Fruit fly (Drosophila melanogaster) whole organism, embryonic: Measurements from ENCODE around the gene CG12182.

Source experiments
- Abd-B ChIP-seq: fragments of 200-800 bp; sonication (Bioruptor generic); optimal IDR thresholded peaks from 2 replicates; lab custom pipeline; 2018; ENCODE audit warnings: missing biosample characterization, mild to moderate bottlenecking, missing genetic modification characterization, moderate library complexity
- Aef1 ChIP-seq: fragments of 200-800 bp; sonication (Bioruptor generic); IDR thresholded peaks from 3 replicates; pipeline ENCODE4 v1.3.6; 2022; ENCODE audit warnings: missing biosample characterization, missing genetic modification characterization
- Atf-2 ChIP-seq: fragments of 200-800 bp; sonication (Bioruptor generic); optimal IDR thresholded peaks from 2 replicates; lab custom pipeline; 2016; ENCODE audit warnings: missing biosample characterization, missing genetic modification characterization
- Atf3 ChIP-seq: fragments of 200-800 bp; sonication (Bioruptor generic); optimal IDR thresholded peaks from 3 replicates; lab custom pipeline; 2016; ENCODE audit warnings: missing biosample characterization, missing genetic modification characterization
- CG1233 ChIP-seq: fragments of 200-800 bp; sonication (Bioruptor generic); optimal IDR thresholded peaks from 4 replicates; lab custom pipeline; 2018; ENCODE audit warnings: missing biosample characterization, mild to moderate bottlenecking, missing genetic modification characterization
- CG1529 ChIP-seq: fragments of 200-800 bp; sonication (Bioruptor generic); optimal IDR thresholded peaks from 3 replicates; lab custom pipeline; 2018; ENCODE audit warnings: missing biosample characterization, missing genetic modification characterization
- CG16863 ChIP-seq: fragments of 200-800 bp; sonication (Bioruptor generic); optimal IDR thresholded peaks from 3 replicates; lab custom pipeline; 2016; ENCODE audit warnings: missing biosample characterization, missing genetic modification characterization
- CG17359 ChIP-seq: fragments of 200-800 bp; sonication (Bioruptor generic); optimal IDR thresholded peaks from 3 replicates; lab custom pipeline; 2018; ENCODE audit warnings: missing biosample characterization, mild to moderate bottlenecking, missing genetic modification characterization, moderate library complexity
- CG17385 ChIP-seq: fragments of 200-800 bp; sonication (Bioruptor generic); optimal IDR thresholded peaks from 3 replicates; lab custom pipeline; 2018; ENCODE audit warnings: missing biosample characterization, mild to moderate bottlenecking, missing genetic modification characterization
- CG17802 ChIP-seq: fragments of 200-800 bp; sonication (Bioruptor generic); optimal IDR thresholded peaks from 2 replicates; lab custom pipeline; 2018; ENCODE audit warnings: missing biosample characterization, mild to moderate bottlenecking, missing genetic modification characterization, moderate library complexity
- CG1832 ChIP-seq: fragments of 200-800 bp; sonication (Bioruptor generic); optimal IDR thresholded peaks from 2 replicates; lab custom pipeline; 2017; ENCODE audit warnings: missing biosample characterization, mild to moderate bottlenecking, missing genetic modification characterization, inconsistent platforms
- CG2120 ChIP-seq: fragments of 200-800 bp; sonication (Bioruptor generic); optimal IDR thresholded peaks from 3 replicates; lab custom pipeline; 2016; ENCODE audit warnings: missing biosample characterization, missing genetic modification characterization
- CG2712 ChIP-seq: fragments of 200-800 bp; optimal IDR thresholded peaks from 3 replicates; lab custom pipeline; 2019; ENCODE audit warnings: missing biosample characterization, mild to moderate bottlenecking, missing genetic modification characterization, moderate library complexity
- CG3065 ChIP-seq: fragments of 200-800 bp; sonication (Bioruptor generic); optimal IDR thresholded peaks from 2 replicates; lab custom pipeline; 2016; ENCODE audit warnings: missing biosample characterization, missing genetic modification characterization
- CG3726 ChIP-seq: fragments of 200-800 bp; sonication (Bioruptor generic); IDR thresholded peaks from 3 replicates; pipeline ENCODE4, ENCODE4 v1.3.6; 2022; ENCODE audit warnings: missing biosample characterization, missing genetic modification characterization
- CG43689 ChIP-seq: fragments of 200-800 bp; sonication (Bioruptor generic); IDR thresholded peaks from 2 replicates; pipeline ENCODE4 v1.3.6; 2022; ENCODE audit warnings: missing biosample characterization, missing genetic modification characterization
- CG4707 ChIP-seq: fragments of 200-800 bp; sonication (Bioruptor generic); optimal IDR thresholded peaks from 2 replicates; lab custom pipeline; 2018; ENCODE audit warnings: missing biosample characterization, mild to moderate bottlenecking, missing genetic modification characterization, moderate library complexity
- CG7556 ChIP-seq: fragments of 200-800 bp; sonication (Bioruptor generic); optimal IDR thresholded peaks from 2 replicates; lab custom pipeline; 2017; ENCODE audit warnings: missing biosample characterization, mild to moderate bottlenecking, missing genetic modification characterization
- CG7745 ChIP-seq: fragments of 200-800 bp; sonication (Bioruptor generic); optimal IDR thresholded peaks from 2 replicates; lab custom pipeline; 2018; ENCODE audit warnings: missing biosample characterization, mild to moderate bottlenecking, missing genetic modification characterization, moderate library complexity
- CG7987 ChIP-seq: fragments of 200-800 bp; sonication (Bioruptor generic); optimal IDR thresholded peaks from 2 replicates; lab custom pipeline; 2018; ENCODE audit warnings: missing biosample characterization, mild to moderate bottlenecking, missing genetic modification characterization, moderate library complexity
- E2f1 ChIP-seq: fragments of 200-800 bp; sonication (Bioruptor generic); IDR thresholded peaks from 2 replicates; pipeline ENCODE4 v1.3.6; 2022; ENCODE audit warnings: missing biosample characterization, missing genetic modification characterization
- H15 ChIP-seq: fragments of 200-800 bp; sonication (Bioruptor generic); IDR thresholded peaks from 3 replicates; pipeline ENCODE4 v1.3.6; 2022; ENCODE audit warnings: missing biosample characterization, missing genetic modification characterization
- Nf-YC ChIP-seq: fragments of 200-800 bp; optimal IDR thresholded peaks from 3 replicates; lab custom pipeline; 2019; ENCODE audit warnings: missing biosample characterization, mild to moderate bottlenecking, missing genetic modification characterization, moderate library complexity
- NfI ChIP-seq: fragments of 200-800 bp; sonication (Bioruptor generic); optimal IDR thresholded peaks from 3 replicates; lab custom pipeline; 2018; ENCODE audit warnings: missing biosample characterization, mild to moderate bottlenecking, missing genetic modification characterization, moderate library complexity
- Sox102F ChIP-seq: fragments of 200-800 bp; sonication (Bioruptor generic); optimal IDR thresholded peaks from 2 replicates; lab custom pipeline; 2018; ENCODE audit warnings: missing biosample characterization, mild to moderate bottlenecking, missing genetic modification characterization, moderate library complexity
- Spps ChIP-seq: fragments of 200-800 bp; sonication (Bioruptor generic); optimal IDR thresholded peaks from 2 replicates; lab custom pipeline; 2018; ENCODE audit warnings: missing biosample characterization, mild to moderate bottlenecking, missing genetic modification characterization
- Xrp1 ChIP-seq: fragments of 200-800 bp; sonication (Bioruptor generic); IDR thresholded peaks from 2 replicates; pipeline ENCODE4 v1.3.6; 2022; ENCODE audit warnings: missing biosample characterization, missing genetic modification characterization
- ab ChIP-seq: fragments of 200-800 bp; sonication (Bioruptor generic); optimal IDR thresholded peaks from 2 replicates; lab custom pipeline; 2016; ENCODE audit warnings: missing biosample characterization, missing genetic modification characterization
- al ChIP-seq: fragments of 200-800 bp; sonication (Bioruptor generic); IDR thresholded peaks from 2 replicates; pipeline ENCODE4 v1.3.6; 2022; ENCODE audit warnings: missing biosample characterization, missing genetic modification characterization
- chm ChIP-seq: fragments of 200-800 bp; sonication (Bioruptor generic); IDR thresholded peaks from 2 replicates; pipeline ENCODE4 v1.3.6; 2022; ENCODE audit warnings: missing biosample characterization, missing genetic modification characterization
- da ChIP-seq: fragments of 200-800 bp; sonication (Bioruptor generic); optimal IDR thresholded peaks from 2 replicates; lab custom pipeline; 2016; ENCODE audit warnings: missing biosample characterization, missing genetic modification characterization
- danr ChIP-seq: fragments of 200-800 bp; sonication (Bioruptor generic); IDR thresholded peaks from 2 replicates; pipeline ENCODE4 v1.3.6; 2022; ENCODE audit warnings: missing biosample characterization, missing genetic modification characterization
- dm ChIP-seq: fragments of 200-800 bp; sonication (Bioruptor generic); optimal IDR thresholded peaks from 3 replicates; lab custom pipeline; 2016; ENCODE audit warnings: missing biosample characterization, missing genetic modification characterization
- fd96Cb ChIP-seq: fragments of 200-800 bp; sonication (Bioruptor generic); optimal IDR thresholded peaks from 2 replicates; lab custom pipeline; 2018; ENCODE audit warnings: missing biosample characterization, mild to moderate bottlenecking, missing genetic modification characterization, moderate library complexity
- hth ChIP-seq: fragments of >200 bp; optimal IDR thresholded peaks from 2 replicates; lab custom pipeline; 2017; ENCODE audit warnings: inconsistent platforms
- jigr1 ChIP-seq: fragments of 200-800 bp; sonication (Bioruptor generic); IDR thresholded peaks from 3 replicates; pipeline ENCODE4 v1.3.6; 2022; ENCODE audit warnings: missing biosample characterization, missing genetic modification characterization
- klu ChIP-seq: fragments of 200-800 bp; sonication (Bioruptor generic); IDR thresholded peaks from 2 replicates; pipeline ENCODE4 v1.3.6; 2022; ENCODE audit warnings: missing biosample characterization, missing genetic modification characterization
- lov ChIP-seq, 2 experiments: fragments of 200-800 bp in 1 of 2; fragments of >200 bp in 1 of 2; sonication (Bioruptor generic) in 1 of 2; IDR thresholded peaks in 1 of 2; optimal IDR thresholded peaks in 1 of 2; 2 replicates in 1 of 2; 3 replicates in 1 of 2; pipeline versions ENCODE4 v1.3.6 to Lab custom; 2017 to 2022; ENCODE audit warnings: missing biosample characterization in 1 of 2, missing genetic modification characterization in 1 of 2
- p53 ChIP-seq: fragments of 200-800 bp; sonication (Bioruptor generic); optimal IDR thresholded peaks from 2 replicates; lab custom pipeline; 2016; ENCODE audit warnings: missing biosample characterization, missing genetic modification characterization
- pros ChIP-seq: fragments of 200-800 bp; sonication (Bioruptor generic); optimal IDR thresholded peaks from 3 replicates; lab custom pipeline; 2019; ENCODE audit warnings: missing biosample characterization, mild to moderate bottlenecking, missing genetic modification characterization, moderate library complexity
- sc ChIP-seq, 3 experiments: fragments of >200 bp in 2 of 3; fragments of 200-800 bp in 1 of 3; sonication (Bioruptor generic) in 1 of 3; optimal IDR thresholded peaks; 2 replicates in 2 of 3; 3 replicates in 1 of 3; lab custom pipeline; 2017; ENCODE audit warnings: mild to moderate bottlenecking in 1 of 3, missing biosample characterization in 1 of 3, missing genetic modification characterization in 1 of 3, missing genetic modification reagents in 1 of 3
- sisA ChIP-seq: fragments of 200-800 bp; sonication (Bioruptor generic); IDR thresholded peaks from 2 replicates; pipeline ENCODE4 v1.3.6; 2022; ENCODE audit warnings: missing biosample characterization, missing genetic modification characterization
- slou ChIP-seq: fragments of 200-800 bp; sonication (Bioruptor generic); optimal IDR thresholded peaks from 3 replicates; lab custom pipeline; 2016; ENCODE audit warnings: missing biosample characterization, missing genetic modification characterization
- tup ChIP-seq: fragments of 200-800 bp; sonication (Bioruptor generic); optimal IDR thresholded peaks from 2 replicates; lab custom pipeline; 2016; ENCODE audit warnings: missing biosample characterization, mild to moderate bottlenecking, missing genetic modification characterization, moderate library complexity
- unc-4 ChIP-seq: fragments of 200-800 bp; sonication (Bioruptor generic); IDR thresholded peaks from 2 replicates; pipeline ENCODE4 v1.3.6; 2022; ENCODE audit warnings: missing biosample characterization, missing genetic modification characterization; ENCODE audit not compliant: partially characterized antibody
- vnd ChIP-seq: fragments of 200-800 bp; sonication (Bioruptor generic); IDR thresholded peaks from 3 replicates; pipeline ENCODE4 v1.3.6; 2022; ENCODE audit warnings: missing biosample characterization, missing genetic modification characterization; ENCODE audit not compliant: partially characterized antibody
- wdn ChIP-seq: fragments of 200-800 bp; sonication (Bioruptor generic); IDR thresholded peaks from 2 replicates; pipeline ENCODE4 v1.3.6; 2022; ENCODE audit warnings: missing biosample characterization, missing genetic modification characterization
- wor ChIP-seq: fragments of 200-800 bp; sonication (Bioruptor generic); IDR thresholded peaks from 2 replicates; pipeline ENCODE4 v1.3.6; 2022; ENCODE audit warnings: missing biosample characterization, missing genetic modification characterization

CG12182 gene

dm6 chr3L:2586804-2587561 lies 12.4 kb downstream of the CG12182 start, which contains the start of gene RpL8 (continued):
- TF ChIP-seq chm (GFP tag; lab: Robert Waterston, UW) (peak; percentile 97), wdn (GFP tag; lab: Robert Waterston, UW) (peak; percentile 55), unc-4 (GFP tag; lab: Robert Waterston, UW) (peak; percentile 53), klu (GFP tag; lab: Robert Waterston, UW) (peak; percentile 67), CG17359 (peak; percentile 77), CG3726 (GFP tag; lab: Robert Waterston, UW) (peak; percentile 67; the same call in 2 of the 3 replicates), pros (GFP tag; lab: Kevin White, UChicago) (peak; percentile 59), wor (GFP tag; lab: Robert Waterston, UW) (no peak), p53 (GFP tag; lab: Kevin White, UChicago) (peak; percentile 73), Spps (peak; percentile 34), Aef1 (peak; percentile 82), Atf-2 (GFP tag; lab: Kevin White, UChicago) (peak; percentile 24), CG1233 (GFP tag; lab: Kevin White, UChicago) (peak; percentile 85), CG7556 (GFP tag; lab: Kevin White, UChicago) (peak; percentile 35), CG3065 (GFP tag; lab: Kevin White, UChicago) (peak; percentile 64), Nf-YC (tag; lab: Kevin White, UChicago) (peak; percentile 54), CG17385 (peak; percentile 98), fd96Cb (tag; lab: Kevin White, UChicago) (peak; percentile 43), danr (no peak), hth (lab: Kevin White, UChicago) (no peak), CG4707 (GFP tag; lab: Kevin White, UChicago) (peak; percentile 92), al (GFP tag; lab: Robert Waterston, UW) (peak; percentile 65), CG1529 (peak; percentile 74), lov (optimal IDR thresholded peaks at IDR 0.05; lab: Kevin White, UChicago) (no peak), lov (GFP tag; IDR thresholded peaks at IDR 0.05; lab: Robert Waterston, UW) (peak; percentile 95), CG16863 (GFP tag; lab: Kevin White, UChicago) (peak; percentile 67), da (GFP tag; lab: Kevin White, UChicago) (peak; percentile 71), sc (optimal IDR thresholded peaks at IDR 0.05; lab: Kevin White, UChicago) (no peak), sc (GFP tag; optimal IDR thresholded peaks at IDR 0.05; lab: Kevin White, UChicago) (peak; percentile 62), Atf3 (GFP tag; lab: Kevin White, UChicago) (peak; percentile 74), CG7987 (peak; percentile 97), ab (GFP tag; lab: Kevin White, UChicago) (no peak), CG43689 (GFP tag; lab: Robert Waterston, UW) (peak; percentile 70), CG1832 (GFP tag; lab: Kevin White, UChicago) (no peak), vnd (GFP tag; lab: Robert Waterston, UW) (peak; percentile 49; the same call in 2 of the 3 replicates), CG2712 (tag; lab: Kevin White, UChicago) (peak; percentile 72), CG17802 (tag; lab: Kevin White, UChicago) (peak; percentile 79), CG7745 (peak; percentile 39), dm (GFP tag; lab: Kevin White, UChicago) (peak; percentile 95), Xrp1 (peak; percentile 46), Sox102F (peak; percentile 65), jigr1 (0 out of 3 replicates have a peak, but pooled peaks have one; percentile 33), H15 (peak; percentile 75), slou (peak; percentile 61), CG2120 (GFP tag; lab: Kevin White, UChicago) (peak; percentile 60), NfI (GFP tag; lab: Kevin White, UChicago) (peak; percentile 95), Abd-B (peak; percentile 77), E2f1 (GFP tag; lab: Robert Waterston, UW) (peak; percentile 77), sisA (GFP tag; lab: Robert Waterston, UW) (peak; percentile 51; the same call in 1 of the 2 replicates), tup (GFP tag; lab: Kevin White, UChicago) (peak; percentile 34)
